Fruit fly (Drosophila melanogaster): Measurements from ENCODE around the gene CG34174.

CG34174 gene

DNA sequence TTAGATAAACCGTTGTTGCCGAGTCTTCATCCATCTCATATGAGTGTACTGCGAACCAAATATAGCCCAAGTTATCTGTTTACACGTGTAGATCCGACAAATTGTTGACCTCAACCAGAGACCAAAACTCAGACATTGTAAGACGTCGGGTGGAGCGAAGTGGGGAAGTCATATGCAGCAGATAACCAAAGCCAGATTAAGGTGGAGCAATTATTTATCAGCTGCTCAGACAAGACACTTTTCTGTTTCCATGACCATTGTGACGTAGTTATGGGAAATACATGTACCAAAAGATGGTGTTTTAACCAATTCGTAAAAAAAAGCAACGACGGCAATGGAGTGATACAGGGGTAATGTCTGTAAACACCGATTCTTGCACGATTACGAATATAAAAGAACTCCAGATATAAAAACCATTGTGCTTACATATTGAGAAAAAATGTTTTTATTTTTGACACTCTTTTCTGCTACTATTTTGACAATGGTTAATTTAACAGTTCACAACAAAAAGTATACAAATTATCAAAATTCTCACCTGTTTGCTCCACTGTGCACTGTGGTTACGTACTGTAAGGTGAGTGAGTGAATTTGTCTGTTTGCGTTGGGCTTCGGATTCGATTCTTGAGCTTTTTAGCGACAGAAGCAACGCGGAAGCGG lies 36.6 kb upstream of the CG34174 start (continued):
- TF ChIP-seq CG3163 (GFP tag; optimal IDR thresholded peaks at IDR 0.05) (no peak), CG12744 (GFP tag; optimal IDR thresholded peaks at IDR 0.05) (peak; percentile 18), gem (tag; optimal IDR thresholded peaks at IDR 0.05) (peak; percentile 74), pita (GFP tag; optimal IDR thresholded peaks at IDR 0.05) (no peak), Bteb2 (GFP tag; optimal IDR thresholded peaks at IDR 0.05) (no peak), org-1 (GFP tag; optimal IDR thresholded peaks at IDR 0.05) (no peak), Atf3 (GFP tag; optimal IDR thresholded peaks at IDR 0.05) (no peak), CG12942 (GFP tag; optimal IDR thresholded peaks at IDR 0.05) (no peak), CG6791 (GFP tag; IDR thresholded peaks at IDR 0.05; ENCODE audit: partially characterized antibody) (no peak), Myb (GFP tag; optimal IDR thresholded peaks at IDR 0.05) (peak; percentile 46), CG11093 (GFP tag; IDR thresholded peaks at IDR 0.05) (peak; percentile 14; the same call in 1 of the 3 replicates), CG6272 (GFP tag; IDR thresholded peaks at IDR 0.05) (no peak), CG13123 (GFP tag; optimal IDR thresholded peaks at IDR 0.05) (peak; percentile 1), emc (GFP tag; optimal IDR thresholded peaks at IDR 0.05) (no peak), sisA (GFP tag; IDR thresholded peaks at IDR 0.05) (peak; percentile 34; the same call in 1 of the 2 replicates), tup (GFP tag; optimal IDR thresholded peaks at IDR 0.05) (no peak), ap (GFP tag; IDR thresholded peaks at IDR 0.05) (no peak), kay (GFP tag; optimal IDR thresholded peaks at IDR 0.05) (no peak), dysf (GFP tag; IDR thresholded peaks at IDR 0.05) (peak; percentile 66), scrt (GFP tag; optimal IDR thresholded peaks at IDR 0.05) (no peak), NK7.1 (GFP tag; optimal IDR thresholded peaks at IDR 0.05) (no peak), HLH54F (GFP tag; optimal IDR thresholded peaks at IDR 0.05) (peak; percentile 56), CG10959 (GFP tag; IDR thresholded peaks at IDR 0.05) (no peak), Mad (GFP tag; optimal IDR thresholded peaks at IDR 0.05) (no peak), CG10565 (GFP tag; optimal IDR thresholded peaks at IDR 0.05) (no peak), CG11696 (GFP tag; IDR thresholded peaks at IDR 0.05) (peak; percentile 46; the same call in 1 of the 2 replicates), CG4404 (GFP tag; IDR thresholded peaks at IDR 0.05) (no peak), CG8359 (GFP tag; optimal IDR thresholded peaks at IDR 0.05; ENCODE audit: borderline replicate concordance) (no peak), ara (GFP tag; IDR thresholded peaks at IDR 0.05) (no peak), Dek (tag; optimal IDR thresholded peaks at IDR 0.05) (peak; percentile 35), zen2 (GFP tag; IDR thresholded peaks at IDR 0.05; ENCODE audit: partially characterized antibody) (no peak), CG6683 (GFP tag; optimal IDR thresholded peaks at IDR 0.05) (no peak), Dll (GFP tag; IDR thresholded peaks at IDR 0.05; ENCODE audit: partially characterized antibody) (no peak), sens (GFP tag) (peak; percentile 80), CG30020 (tag; optimal IDR thresholded peaks at IDR 0.05) (no peak), CoRest (tag; optimal IDR thresholded peaks at IDR 0.05) (peak; percentile 13), Trl (optimal IDR thresholded peaks at IDR 0.05) (no peak), Trl (GFP tag; optimal IDR thresholded peaks at IDR 0.05) (peak; percentile 41), ash1 (GFP tag; optimal IDR thresholded peaks at IDR 0.05) (no peak), CG8924 (tag; optimal IDR thresholded peaks at IDR 0.05) (no peak), croc (GFP tag; conservative IDR thresholded peaks at IDR 0.05) (no peak), fd3F (GFP tag; optimal IDR thresholded peaks at IDR 0.05) (peak; percentile 0), Sry-β (GFP tag; optimal IDR thresholded peaks at IDR 0.05) (no peak), CG10209 (GFP tag; optimal IDR thresholded peaks at IDR 0.05) (peak; percentile 41), Fer1 (GFP tag; optimal IDR thresholded peaks at IDR 0.05) (peak; percentile 43), esg (GFP tag; conservative IDR thresholded peaks at IDR 0.05) (peak; percentile 23; the same call in 1 of the 2 replicates), Lpt (GFP tag; optimal IDR thresholded peaks at IDR 0.05) (no peak)

All from whole organism, embryonic.